Worm (Caenorhabditis elegans): ENCODE results near the gene Y37H2A.12.

Gene Y37H2A.12

ce11 chrV:18128545-18128944 is 2.4 kb downstream of the Y37H2A.12 start:
- no peak for TF ChIP-seq dpl-1 (GFP tag; optimal IDR thresholded peaks at IDR 0.05)
- no peak for TF ChIP-seq T26A5.8 (tag; optimal IDR thresholded peaks at IDR 0.05)
- TF ChIP-seq aptf-2 (GFP tag; conservative IDR thresholded peaks at IDR 0.05): no peak

DNA sequence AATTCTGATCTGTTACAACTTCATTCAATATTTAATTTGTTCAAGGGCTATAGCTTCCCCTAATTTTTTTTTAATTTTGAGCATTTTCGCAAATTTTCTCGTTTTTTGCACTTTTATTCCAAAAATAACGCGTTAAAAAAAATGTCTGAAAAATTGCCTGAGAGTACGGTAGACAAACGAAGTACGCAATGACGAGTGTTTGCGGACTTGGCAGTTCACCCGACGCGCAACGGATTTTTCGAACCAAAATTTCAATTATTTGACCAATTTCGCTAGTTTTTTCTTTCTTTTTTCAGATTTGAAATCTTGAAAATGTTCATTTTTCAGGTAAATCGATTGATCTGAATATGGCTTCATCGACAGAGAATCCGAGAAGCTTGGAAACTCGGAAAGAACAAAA is 3.7 kb downstream of the Y37H2A.12 start, which contains the start of gene fbxa-211:
Gene fbxa-211, plus strand, starts transcription at position 328 of the 400 bp plus-strand sequence.
- TF ChIP-seq F49E8.2 (tag; optimal IDR thresholded peaks at IDR 0.05; ENCODE audit: insufficient read depth): peak; percentile 43
- no peak for TF ChIP-seq ceh-100 (GFP tag; IDR thresholded peaks at IDR 0.05)
- no peak for TF ChIP-seq ztf-28 (GFP tag; IDR thresholded peaks at IDR 0.05)
- no peak for TF ChIP-seq ztf-18 (tag; optimal IDR thresholded peaks at IDR 0.05)
- no peak for TF ChIP-seq let-607 (tag; optimal IDR thresholded peaks at IDR 0.05)
- TF ChIP-seq snpc-1.3 (tag; optimal IDR thresholded peaks at IDR 0.05; ENCODE audit: insufficient read depth): peak; percentile 32
- no peak for TF ChIP-seq cebp-2 (GFP tag; IDR thresholded peaks at IDR 0.05)
- TF ChIP-seq nfyb-1 (GFP tag; IDR thresholded peaks at IDR 0.05): no peak
- no peak for TF ChIP-seq ztf-25 (GFP tag; IDR thresholded peaks at IDR 0.05)
- no peak for TF ChIP-seq atf-7 (tag; optimal IDR thresholded peaks at IDR 0.05)
- no peak for TF ChIP-seq unc-62 (GFP tag; optimal IDR thresholded peaks at IDR 0.05)
- TF ChIP-seq lsl-1 (GFP tag; optimal IDR thresholded peaks at IDR 0.05): peak; percentile 71
- TF ChIP-seq B0019.2 (GFP tag; conservative IDR thresholded peaks at IDR 0.05): no peak
- TF ChIP-seq rcor-1 (GFP tag; IDR thresholded peaks at IDR 0.05): no peak
- no peak for TF ChIP-seq attf-5 (GFP tag; optimal IDR thresholded peaks at IDR 0.05)
- TF ChIP-seq zim-3 (tag; optimal IDR thresholded peaks at IDR 0.05): no peak
- TF ChIP-seq ekl-4 (GFP tag; IDR thresholded peaks at IDR 0.05): no peak
- TF ChIP-seq akir-1 (GFP tag; optimal IDR thresholded peaks at IDR 0.05): no peak
- TF ChIP-seq mxl-1 (tag; optimal IDR thresholded peaks at IDR 0.05): no peak
- TF ChIP-seq ama-1 (optimal IDR thresholded peaks at IDR 0.05): no peak
- no peak for TF ChIP-seq ama-1 (GFP tag; optimal IDR thresholded peaks at IDR 0.05)
- TF ChIP-seq C17E4.6 (GFP tag; IDR thresholded peaks at IDR 0.05): no peak
- no peak for TF ChIP-seq aptf-2 (GFP tag; conservative IDR thresholded peaks at IDR 0.05)
- no peak for TF ChIP-seq repo-1 (tag; optimal IDR thresholded peaks at IDR 0.05)
- no peak for TF ChIP-seq D2030.7 (GFP tag; IDR thresholded peaks at IDR 0.05)

ce11 chrV:18125075-18125474 is 5.9 kb downstream of the Y37H2A.12 start, which contains the start of gene fbxa-210:
Gene fbxa-210, plus strand, starts transcription at chrV:18125375.
- TF ChIP-seq rec-8 (tag; optimal IDR thresholded peaks at IDR 0.05): no peak
- TF ChIP-seq D2030.7 (GFP tag; IDR thresholded peaks at IDR 0.05): no peak

DNA sequence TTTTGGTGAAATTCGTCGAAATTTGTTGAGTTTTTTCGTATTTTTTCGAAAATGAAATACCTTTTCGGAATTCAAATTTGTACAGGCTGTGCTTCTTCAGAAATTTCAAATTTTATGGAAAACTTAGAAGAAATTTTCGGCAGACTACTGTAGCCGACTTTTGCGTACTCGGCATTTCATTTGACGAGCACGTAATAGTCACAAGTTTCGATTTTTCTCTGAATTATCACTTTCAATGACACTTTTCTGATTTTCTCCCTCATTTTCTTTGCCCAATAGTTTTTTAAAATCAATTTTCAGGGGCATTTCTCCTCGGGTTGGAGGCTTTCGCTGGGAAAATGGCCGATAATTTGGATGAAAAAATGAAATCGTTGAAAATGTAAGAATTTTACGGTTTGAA is 7.3 kb downstream of the Y37H2A.12 start, which contains the start of gene fbxa-107:
Gene fbxa-107, plus strand, starts transcription at position 301 of the 400 bp plus-strand sequence.
- TF ChIP-seq rpc-1 (optimal IDR thresholded peaks at IDR 0.05): no peak
- TF ChIP-seq rpc-1 (tag; optimal IDR thresholded peaks at IDR 0.05): no peak
- no peak for TF ChIP-seq gei-17 (GFP tag; optimal IDR thresholded peaks at IDR 0.05)
- no peak for TF ChIP-seq ceh-100 (GFP tag; IDR thresholded peaks at IDR 0.05)
- no peak for TF ChIP-seq ztf-18 (tag; optimal IDR thresholded peaks at IDR 0.05)
- no peak for TF ChIP-seq hmg-1.2 (GFP tag; IDR thresholded peaks at IDR 0.05)
- TF ChIP-seq ceh-91 (GFP tag; IDR thresholded peaks at IDR 0.05): no peak
- TF ChIP-seq zim-3 (tag; optimal IDR thresholded peaks at IDR 0.05): no peak
- no peak for TF ChIP-seq pbrm-1 (GFP tag; IDR thresholded peaks at IDR 0.05)
